Fruit fly (Drosophila melanogaster): ENCODE results near the gene CG13078.

CG13078 gene

DNA sequence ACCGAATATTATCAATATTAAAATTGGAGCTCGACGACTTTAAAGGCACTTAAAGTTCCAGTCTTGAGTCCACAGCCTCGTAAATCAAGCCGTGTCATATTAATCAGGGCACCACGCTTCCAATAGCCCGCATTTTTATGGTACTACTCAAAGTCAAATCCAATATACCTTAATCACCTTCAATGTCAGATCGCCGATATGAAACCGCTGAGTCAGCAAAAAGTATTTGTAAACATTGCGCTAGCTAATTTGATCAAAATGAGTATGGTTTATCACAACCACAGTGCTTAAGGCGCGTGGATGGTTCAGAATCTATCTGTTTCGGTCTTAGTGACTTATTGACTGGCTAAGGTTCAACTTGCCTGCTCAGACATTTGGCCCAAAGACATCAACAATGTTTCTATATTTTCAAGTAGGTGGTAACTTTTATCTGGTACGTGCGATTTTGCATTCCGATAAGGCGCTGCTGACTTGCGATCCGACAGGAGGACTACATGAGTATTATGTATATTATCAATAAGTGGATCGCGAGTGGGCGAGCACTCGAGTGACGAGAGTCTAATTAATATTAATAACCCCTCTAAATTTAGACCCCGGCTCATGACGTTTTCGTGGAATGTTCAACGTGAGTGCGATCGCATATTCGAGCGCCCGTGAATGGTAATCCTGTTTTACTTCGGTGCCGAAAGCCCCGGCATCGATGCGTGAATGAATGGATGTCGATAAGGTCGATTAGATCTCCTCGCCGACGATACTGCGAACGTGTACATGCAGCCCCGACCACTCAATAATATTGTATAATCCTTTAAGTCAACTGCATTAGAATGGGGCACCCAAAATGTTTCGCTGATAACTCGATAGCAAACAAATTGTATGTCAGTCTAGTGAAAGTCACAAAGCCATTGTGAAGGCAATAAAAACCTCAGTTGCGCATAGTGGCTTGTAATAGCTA, at the start of gene CG13078:
CG13078 (plus strand) TSS at position 902 of the 952 bp plus-strand sequence.
- TF ChIP-seq CG12605 (GFP tag; IDR thresholded peaks at IDR 0.05) (no peak), CG15710 (tag; optimal IDR thresholded peaks at IDR 0.05) (no peak), Pif1B (GFP tag; optimal IDR thresholded peaks at IDR 0.05) (no peak)

DNA sequence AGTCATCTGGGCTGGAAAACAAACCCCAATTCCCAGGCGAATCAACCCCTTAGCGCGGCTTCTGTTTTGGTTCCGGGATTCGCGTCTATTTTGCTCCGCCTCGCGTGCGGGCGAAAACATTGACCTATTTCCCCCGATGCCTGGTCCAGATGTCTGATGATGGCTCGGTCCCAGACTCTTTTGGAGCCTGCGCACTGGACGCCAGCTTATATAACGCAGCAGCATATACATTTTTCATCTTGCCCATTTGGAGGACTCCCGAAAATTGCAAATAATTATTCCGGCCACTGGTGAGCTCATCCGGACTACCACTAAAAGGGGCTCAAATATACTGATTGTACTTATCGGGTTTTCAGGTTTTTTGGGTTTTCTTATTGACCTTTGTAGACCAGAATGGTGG, 47.7 kb upstream of the CG13078 start:
- TF ChIP-seq CG14655 (GFP tag; optimal IDR thresholded peaks at IDR 0.05) (no peak), fd96Ca (GFP tag; IDR thresholded peaks at IDR 0.05) (no peak), CG13204 (GFP tag; optimal IDR thresholded peaks at IDR 0.05) (no peak), Snoo (tag; optimal IDR thresholded peaks at IDR 0.05) (no peak), EcR (GFP tag; optimal IDR thresholded peaks at IDR 0.05) (no peak), D1 (tag; optimal IDR thresholded peaks at IDR 0.05) (no peak), CG4496 (GFP tag; IDR thresholded peaks at IDR 0.05) (no peak), Pif1A (GFP tag; optimal IDR thresholded peaks at IDR 0.05) (no peak), Pif1B (GFP tag; optimal IDR thresholded peaks at IDR 0.05) (no peak), Ets98B (GFP tag; IDR thresholded peaks at IDR 0.05) (no peak), CG10348 (GFP tag; IDR thresholded peaks at IDR 0.05) (no peak), CG15710 (tag; optimal IDR thresholded peaks at IDR 0.05) (no peak), rn (GFP tag; IDR thresholded peaks at IDR 0.05) (no peak), CG34367 (tag; optimal IDR thresholded peaks at IDR 0.05) (no peak), gl (tag; optimal IDR thresholded peaks at IDR 0.05) (no peak), CG12605 (GFP tag; IDR thresholded peaks at IDR 0.05) (no peak), CG32121 (GFP tag; IDR thresholded peaks at IDR 0.05) (no peak), CG8301 (tag; optimal IDR thresholded peaks at IDR 0.05) (no peak), CG17806 (tag; optimal IDR thresholded peaks at IDR 0.05) (no peak)

DNA sequence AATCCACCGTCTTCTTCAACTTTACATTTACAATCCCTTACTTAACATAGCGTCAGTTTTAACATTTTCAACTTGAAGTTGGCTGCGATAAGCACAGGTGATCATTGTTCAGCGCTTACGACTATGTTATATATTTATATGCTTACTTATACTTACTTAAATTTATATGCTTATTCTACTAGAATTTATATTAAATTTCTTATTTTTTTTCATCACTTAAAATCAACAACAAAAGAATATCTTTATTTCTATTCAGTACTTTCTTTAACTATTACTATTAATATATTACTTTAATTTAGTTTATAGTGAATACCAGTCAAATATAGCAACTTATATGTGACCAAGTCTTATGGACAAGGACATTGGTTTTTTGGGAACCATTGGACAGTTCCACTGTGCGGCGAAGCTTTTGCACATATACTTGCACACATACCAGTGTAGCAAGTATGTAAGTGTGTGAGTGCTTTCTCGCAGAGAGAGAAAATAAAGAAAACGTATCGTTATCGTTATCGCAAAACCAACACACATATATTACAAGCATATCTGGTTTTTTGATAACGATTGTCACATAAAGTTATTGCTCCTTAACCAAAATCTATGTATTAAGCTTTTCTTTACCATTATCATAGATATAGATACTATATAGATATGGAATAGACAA, 46.4 kb upstream of the CG13078 start, which contains the start of gene Hasp:
Hasp (minus strand) TSS at position 51 of the 661 bp plus-strand sequence.
- peak; percentile 13; the same call in 1 of the 3 replicates for TF ChIP-seq CG4496 (GFP tag; IDR thresholded peaks at IDR 0.05)
- TF ChIP-seq Ets98B (GFP tag; IDR thresholded peaks at IDR 0.05), result peak; percentile 21
- TF ChIP-seq Pif1B (GFP tag; optimal IDR thresholded peaks at IDR 0.05), result peak; percentile 13
- TF ChIP-seq CG14655 (GFP tag; optimal IDR thresholded peaks at IDR 0.05), result no peak
- TF ChIP-seq CG15710 (tag; optimal IDR thresholded peaks at IDR 0.05), result peak; percentile 18
- TF ChIP-seq CG9948 (tag; optimal IDR thresholded peaks at IDR 0.05), result no peak

DNA sequence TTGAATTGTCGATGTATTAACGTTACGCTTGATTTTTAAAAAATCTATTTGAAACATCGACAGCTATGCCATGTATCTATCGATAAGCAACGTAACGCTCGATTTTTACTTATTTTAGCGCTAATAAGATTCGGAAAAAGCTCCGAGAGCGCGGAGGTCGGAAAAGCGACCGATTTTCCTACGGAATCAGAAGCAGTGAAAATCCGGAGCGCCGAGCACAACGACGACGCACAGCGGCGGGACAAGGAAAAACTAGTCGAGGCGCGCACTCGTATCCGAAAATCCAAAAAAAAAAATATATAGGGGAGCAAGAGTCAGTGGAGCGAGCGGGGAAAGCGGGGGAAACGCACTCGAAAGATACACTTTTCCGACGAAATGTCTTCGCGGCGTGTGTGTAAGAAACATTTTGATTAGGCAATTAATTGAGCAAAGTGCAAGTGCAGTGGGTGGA, 45.1 kb upstream of the CG13078 start, which contains the start of gene CG10132:
CG10132 (plus strand) TSS at position 189 of the 451 bp plus-strand sequence.
- TF ChIP-seq CG13204 (GFP tag; optimal IDR thresholded peaks at IDR 0.05), result no peak
- TF ChIP-seq Pif1A (GFP tag; optimal IDR thresholded peaks at IDR 0.05), result no peak
- peak; percentile 11; the same call in 1 of the 3 replicates for TF ChIP-seq fd96Ca (GFP tag; IDR thresholded peaks at IDR 0.05)
- peak; percentile 44; the same call in 1 of the 2 replicates for TF ChIP-seq CG32121 (GFP tag; IDR thresholded peaks at IDR 0.05)

DNA sequence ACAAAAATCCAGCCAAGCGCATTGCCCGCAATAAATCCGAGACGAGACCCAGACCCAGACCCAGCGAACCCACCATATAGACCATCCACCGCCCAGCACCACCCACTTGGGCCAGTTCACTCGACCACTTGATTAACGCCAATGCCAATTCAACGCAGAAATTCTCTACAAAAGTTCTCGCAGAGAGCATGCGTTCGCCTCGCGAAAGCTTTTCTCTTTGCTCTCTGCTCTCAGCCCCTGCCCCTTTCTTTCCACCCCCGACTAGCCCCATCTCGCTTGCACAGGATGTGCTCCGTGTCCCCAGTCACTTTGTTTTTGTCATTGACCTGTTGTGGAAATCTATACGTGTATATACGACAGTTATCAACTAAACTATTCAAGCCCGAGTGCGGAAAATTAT, 44.1 kb upstream of the CG13078 start:
- TF ChIP-seq CG14655 (GFP tag; optimal IDR thresholded peaks at IDR 0.05), result no peak
- no peak for TF ChIP-seq CG15710 (tag; optimal IDR thresholded peaks at IDR 0.05)
- TF ChIP-seq CG12605 (GFP tag; IDR thresholded peaks at IDR 0.05), result no peak
- TF ChIP-seq CG9948 (tag; optimal IDR thresholded peaks at IDR 0.05), result no peak
- TF ChIP-seq CG17806 (tag; optimal IDR thresholded peaks at IDR 0.05), result no peak
- no peak for TF ChIP-seq Snoo (tag; optimal IDR thresholded peaks at IDR 0.05)
- TF ChIP-seq fd96Ca (GFP tag; IDR thresholded peaks at IDR 0.05), result no peak
- no peak for TF ChIP-seq D1 (tag; optimal IDR thresholded peaks at IDR 0.05)
- no peak for TF ChIP-seq rn (GFP tag; IDR thresholded peaks at IDR 0.05)
- no peak for TF ChIP-seq CG8159 (tag; optimal IDR thresholded peaks at IDR 0.05)
- TF ChIP-seq CG34367 (tag; optimal IDR thresholded peaks at IDR 0.05), result no peak
- no peak for TF ChIP-seq Pif1B (GFP tag; optimal IDR thresholded peaks at IDR 0.05)
- TF ChIP-seq Pif1A (GFP tag; optimal IDR thresholded peaks at IDR 0.05), result no peak
- no peak; the same call in 1 of the 2 replicates for TF ChIP-seq Ets98B (GFP tag; IDR thresholded peaks at IDR 0.05)
- no peak for TF ChIP-seq CG4496 (GFP tag; IDR thresholded peaks at IDR 0.05)
- TF ChIP-seq gl (tag; optimal IDR thresholded peaks at IDR 0.05), result no peak
- TF ChIP-seq EcR (GFP tag; optimal IDR thresholded peaks at IDR 0.05), result no peak

DNA sequence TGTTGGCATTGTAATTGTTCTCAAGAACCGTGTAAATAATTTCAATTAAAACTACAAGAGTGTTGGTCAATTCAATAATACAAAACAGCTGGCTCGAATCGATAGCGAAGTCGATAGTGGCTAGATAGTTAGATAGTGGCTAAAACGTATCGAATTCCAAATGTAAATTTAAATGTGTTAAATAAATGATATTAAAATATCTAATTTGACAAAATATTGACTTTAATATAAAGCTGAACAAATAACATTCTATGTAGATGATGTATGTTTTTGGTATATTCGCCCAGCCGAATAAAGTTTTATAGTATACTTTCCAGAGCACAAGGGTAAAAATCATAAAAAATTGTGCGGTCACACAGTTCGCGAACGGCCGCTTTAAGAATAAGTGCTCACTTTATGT, 37.4 kb upstream of the CG13078 start, which contains the start of the genes Dpm1 and CG10137:
Dpm1 (minus strand) TSS at position 53 of the 400 bp plus-strand sequence.
CG10137 (plus strand) TSS at position 371 of the 400 bp plus-strand sequence.
- TF ChIP-seq CG13204 (GFP tag; optimal IDR thresholded peaks at IDR 0.05), result no peak
